Fruit fly (Drosophila melanogaster) whole organism, embryonic: ENCODE data around the gene CG31249.

ENCODE experiments used
- Adf1 ChIP-seq: fragments of 200-800 bp; sonication (Bioruptor generic); IDR thresholded peaks from 2 replicates; pipeline ENCODE4 v1.3.6; 2022; ENCODE audit warnings: missing biosample characterization, missing genetic modification characterization
- B-H2 ChIP-seq: fragments of 200-800 bp; sonication (Bioruptor generic); optimal IDR thresholded peaks from 2 replicates; lab custom pipeline; 2018; ENCODE audit warnings: missing biosample characterization, mild to moderate bottlenecking, missing genetic modification characterization
- Bteb2 ChIP-seq: fragments of 200-800 bp; sonication (Bioruptor generic); optimal IDR thresholded peaks from 2 replicates; lab custom pipeline; 2016; ENCODE audit warnings: missing biosample characterization, missing genetic modification characterization
- CG10321 ChIP-seq: fragments of 200-800 bp; sonication (Bioruptor generic); IDR thresholded peaks from 2 replicates; pipeline ENCODE4 v1.3.6; 2022; ENCODE audit warnings: missing biosample characterization, missing genetic modification characterization
- CG10543 ChIP-seq: fragments of 200-800 bp; sonication (Bioruptor generic); optimal IDR thresholded peaks from 3 replicates; lab custom pipeline; 2017; ENCODE audit warnings: missing biosample characterization, mild to moderate bottlenecking, missing genetic modification characterization, moderate library complexity
- CG12659 ChIP-seq: fragments of 200-800 bp; sonication (Bioruptor generic); optimal IDR thresholded peaks from 3 replicates; lab custom pipeline; 2017; ENCODE audit warnings: mild to moderate bottlenecking, missing biosample characterization, missing genetic modification reagents, missing genetic modification characterization
- CG12769 ChIP-seq: fragments of 200-800 bp; sonication (Bioruptor generic); optimal IDR thresholded peaks from 2 replicates; lab custom pipeline; 2019; ENCODE audit warnings: missing biosample characterization, mild to moderate bottlenecking, missing genetic modification characterization, moderate library complexity
- CG13624 ChIP-seq: fragments of 200-800 bp; sonication (Bioruptor generic); optimal IDR thresholded peaks from 2 replicates; lab custom pipeline; 2016; ENCODE audit warnings: missing biosample characterization, missing genetic modification characterization
- CG14860 ChIP-seq: fragments of 200-800 bp; sonication (Bioruptor generic); IDR thresholded peaks from 3 replicates; pipeline ENCODE4 v1.3.6; 2022; ENCODE audit warnings: missing biosample characterization, missing genetic modification characterization; ENCODE audit not compliant: partially characterized antibody
- CG15601 ChIP-seq: fragments of 200-800 bp; sonication (Bioruptor generic); optimal IDR thresholded peaks from 3 replicates; lab custom pipeline; 2019; ENCODE audit warnings: missing biosample characterization, mild to moderate bottlenecking, missing genetic modification characterization, moderate library complexity
- CG16779 ChIP-seq: fragments of 200-800 bp; sonication (Bioruptor generic); IDR thresholded peaks from 2 replicates; pipeline ENCODE4 v1.3.6; 2022; ENCODE audit warnings: missing biosample characterization, missing genetic modification characterization
- CG17361 ChIP-seq: fragments of 200-800 bp; sonication (Bioruptor generic); IDR thresholded peaks from 3 replicates; pipeline ENCODE4 v1.3.6; 2022; ENCODE audit warnings: missing biosample characterization, missing genetic modification characterization
- CG18476 ChIP-seq: fragments of 200-800 bp; sonication (Bioruptor generic); optimal IDR thresholded peaks from 2 replicates; lab custom pipeline; 2016; ENCODE audit warnings: missing biosample characterization, mild to moderate bottlenecking, missing genetic modification characterization
- CG31441 ChIP-seq: fragments of 200-800 bp; sonication (Bioruptor generic); IDR thresholded peaks from 2 replicates; pipeline ENCODE4 v1.3.6; 2022; ENCODE audit warnings: missing biosample characterization, missing genetic modification characterization
- CG32532 ChIP-seq: fragments of 200-800 bp; sonication (Bioruptor generic); IDR thresholded peaks from 2 replicates; pipeline ENCODE4 v1.3.6; 2022; ENCODE audit warnings: missing biosample characterization, missing genetic modification characterization
- CG32767 ChIP-seq: fragments of 200-800 bp; sonication (Bioruptor generic); IDR thresholded peaks from 2 replicates; pipeline ENCODE4 v1.3.6; 2022; ENCODE audit warnings: missing biosample characterization, missing genetic modification characterization
- CG3838 ChIP-seq: fragments of 200-800 bp; sonication (Bioruptor generic); optimal IDR thresholded peaks from 3 replicates; lab custom pipeline; 2016; ENCODE audit warnings: missing biosample characterization, missing genetic modification characterization
- CG8765 ChIP-seq: fragments of 200-800 bp; sonication (Bioruptor generic); IDR thresholded peaks from 2 replicates; pipeline ENCODE4 v1.3.6; 2022; ENCODE audit warnings: missing biosample characterization, missing genetic modification characterization
- CG8924 ChIP-seq: fragments of 200-800 bp; optimal IDR thresholded peaks from 3 replicates; lab custom pipeline; 2019; ENCODE audit warnings: missing biosample characterization, mild to moderate bottlenecking, missing genetic modification characterization, moderate library complexity
- CG8944 ChIP-seq: fragments of 200-800 bp; sonication (Bioruptor generic); optimal IDR thresholded peaks from 3 replicates; lab custom pipeline; 2016; ENCODE audit warnings: missing biosample characterization, missing genetic modification characterization
- CG9932 ChIP-seq: fragments of 200-800 bp; sonication (Bioruptor generic); IDR thresholded peaks from 2 replicates; pipeline ENCODE4 v1.3.6; 2022; ENCODE audit warnings: missing biosample characterization, missing genetic modification characterization
- D ChIP-seq, 2 experiments: fragments of 200-800 bp in 1 of 2; fragments of >200 bp in 1 of 2; sonication (Bioruptor generic) in 1 of 2; optimal IDR thresholded peaks; 2 replicates in 1 of 2; 3 replicates in 1 of 2; lab custom pipeline; 2017; ENCODE audit warnings: mild to moderate bottlenecking in 1 of 2, missing biosample characterization in 1 of 2, missing genetic modification characterization in 1 of 2, missing genetic modification reagents in 1 of 2
- Doc2 ChIP-seq: fragments of 200-800 bp; sonication (Bioruptor generic); IDR thresholded peaks from 2 replicates; pipeline ENCODE4 v1.3.6; 2022; ENCODE audit warnings: missing biosample characterization, missing genetic modification characterization
- E2f2 ChIP-seq: fragments of 200-800 bp; sonication (Bioruptor generic); IDR thresholded peaks from 2 replicates; pipeline ENCODE4 v1.3.6; 2022; ENCODE audit warnings: missing biosample characterization, missing genetic modification characterization
- Fer2 ChIP-seq: fragments of 200-800 bp; sonication (Bioruptor generic); optimal IDR thresholded peaks from 2 replicates; lab custom pipeline; 2018; ENCODE audit warnings: missing biosample characterization, mild to moderate bottlenecking, missing genetic modification characterization, moderate library complexity
- GATAe ChIP-seq: fragments of 200-800 bp; sonication (Bioruptor generic); conservative IDR thresholded peaks from 2 replicates; pipeline ENCODE4 v1.3.6; 2022; ENCODE audit warnings: missing biosample characterization, missing genetic modification characterization
- H2.0 ChIP-seq: fragments of 200-800 bp; sonication (Bioruptor generic); IDR thresholded peaks from 2 replicates; pipeline ENCODE4 v1.3.6; 2022; ENCODE audit warnings: missing biosample characterization, missing genetic modification characterization
- Hey ChIP-seq: fragments of 200-800 bp; sonication (Bioruptor generic); optimal IDR thresholded peaks from 3 replicates; lab custom pipeline; 2018; ENCODE audit warnings: missing biosample characterization, mild to moderate bottlenecking, missing genetic modification characterization
- HmgZ ChIP-seq: fragments of 200-800 bp; sonication (Bioruptor generic); optimal IDR thresholded peaks from 2 replicates; lab custom pipeline; 2018; ENCODE audit warnings: missing biosample characterization, mild to moderate bottlenecking, missing genetic modification characterization
- Pdp1 ChIP-seq, 2 experiments: fragments of 200-800 bp; sonication (Bioruptor generic); optimal IDR thresholded peaks; 3 replicates each; lab custom pipeline; 2016; ENCODE audit warnings: missing biosample characterization in 2 of 2, missing genetic modification characterization in 2 of 2, mild to moderate bottlenecking in 1 of 2, moderate library complexity in 1 of 2
- Ptx1 ChIP-seq: fragments of 200-800 bp; sonication (Bioruptor generic); IDR thresholded peaks from 2 replicates; pipeline ENCODE4 v1.3.6; 2022; ENCODE audit warnings: missing biosample characterization, missing genetic modification characterization
- Scr ChIP-seq: fragments of 200-800 bp; sonication (Bioruptor generic); IDR thresholded peaks from 2 replicates; pipeline ENCODE4 v1.3.6; 2022; ENCODE audit warnings: missing biosample characterization, missing genetic modification characterization; ENCODE audit not compliant: partially characterized antibody
- Tbp ChIP-seq: fragments of >200 bp; optimal IDR thresholded peaks from 2 replicates; lab custom pipeline; 2018; ENCODE audit warnings: missing biosample characterization, missing genetic modification characterization
- caup ChIP-seq: fragments of 200-800 bp; sonication (Bioruptor generic); optimal IDR thresholded peaks from 3 replicates; lab custom pipeline; 2017; ENCODE audit warnings: missing biosample characterization, mild to moderate bottlenecking, missing genetic modification characterization, moderate library complexity; ENCODE audit not compliant: severe bottlenecking
- crc ChIP-seq: fragments of 200-800 bp; sonication (Bioruptor generic); optimal IDR thresholded peaks from 2 replicates; lab custom pipeline; 2016; ENCODE audit warnings: missing biosample characterization, missing genetic modification characterization
- dmrt99B ChIP-seq: fragments of 200-800 bp; sonication (Bioruptor generic); optimal IDR thresholded peaks from 2 replicates; lab custom pipeline; 2018; ENCODE audit warnings: missing biosample characterization, mild to moderate bottlenecking, missing genetic modification characterization, moderate library complexity
- ewg ChIP-seq: fragments of 200-800 bp; sonication (Bioruptor generic); optimal IDR thresholded peaks from 3 replicates; lab custom pipeline; 2017; ENCODE audit warnings: mild to moderate bottlenecking, missing biosample characterization, missing genetic modification reagents, missing genetic modification characterization
- fu2 ChIP-seq: fragments of 200-800 bp; sonication (Bioruptor generic); optimal IDR thresholded peaks from 2 replicates; lab custom pipeline; 2016; ENCODE audit warnings: missing biosample characterization, missing genetic modification characterization
- grau ChIP-seq: fragments of 200-800 bp; optimal IDR thresholded peaks from 3 replicates; lab custom pipeline; 2019; ENCODE audit warnings: missing biosample characterization, mild to moderate bottlenecking, missing genetic modification characterization, moderate library complexity
- gro ChIP-seq: fragments of 200-800 bp; sonication (Bioruptor generic); optimal IDR thresholded peaks from 2 replicates; lab custom pipeline; 2016; ENCODE audit warnings: missing biosample characterization, missing genetic modification characterization
- lola ChIP-seq, 3 experiments: fragments of >200 bp in 2 of 3; fragments of 200-800 bp in 1 of 3; sonication (Bioruptor generic) in 1 of 3; optimal IDR thresholded peaks; 2 replicates each; lab custom pipeline; 2017 to 2019; ENCODE audit warnings: missing biosample characterization in 3 of 3, missing genetic modification characterization in 3 of 3, mild to moderate bottlenecking in 1 of 3, moderate library complexity in 1 of 3
- maf-S ChIP-seq: fragments of 200-800 bp; sonication (Bioruptor generic); optimal IDR thresholded peaks from 2 replicates; lab custom pipeline; 2016; ENCODE audit warnings: missing biosample characterization, missing genetic modification characterization
- odd ChIP-seq: fragments of 200-800 bp; sonication (Bioruptor generic); optimal IDR thresholded peaks from 2 replicates; lab custom pipeline; 2017; ENCODE audit warnings: missing biosample characterization, mild to moderate bottlenecking, missing genetic modification characterization
- pb ChIP-seq: fragments of 200-800 bp; sonication (Bioruptor generic); optimal IDR thresholded peaks from 3 replicates; lab custom pipeline; 2016; ENCODE audit warnings: missing biosample characterization, missing genetic modification characterization
- peb ChIP-seq: fragments of 200-800 bp; sonication (Bioruptor generic); IDR thresholded peaks from 2 replicates; pipeline ENCODE4 v1.3.6; 2022; ENCODE audit warnings: missing biosample characterization, missing genetic modification characterization
- pfk ChIP-seq: fragments of 200-800 bp; sonication (Bioruptor generic); optimal IDR thresholded peaks from 2 replicates; lab custom pipeline; 2018; ENCODE audit warnings: missing biosample characterization, mild to moderate bottlenecking, missing genetic modification characterization, moderate library complexity
- psq ChIP-seq: fragments of 200-800 bp; sonication (Bioruptor generic); optimal IDR thresholded peaks from 2 replicates; lab custom pipeline; 2017; ENCODE audit warnings: missing biosample characterization, missing genetic modification characterization
- run ChIP-seq: fragments of 200-800 bp; sonication (Bioruptor generic); optimal IDR thresholded peaks from 3 replicates; lab custom pipeline; 2018; ENCODE audit warnings: missing biosample characterization, mild to moderate bottlenecking, missing genetic modification characterization
- schlank ChIP-seq: fragments of 200-800 bp; sonication (Bioruptor generic); optimal IDR thresholded peaks from 2 replicates; lab custom pipeline; 2018; ENCODE audit warnings: missing biosample characterization, mild to moderate bottlenecking, missing genetic modification characterization
- sug ChIP-seq: fragments of 200-800 bp; optimal IDR thresholded peaks from 2 replicates; lab custom pipeline; 2019; ENCODE audit warnings: missing biosample characterization, mild to moderate bottlenecking, missing genetic modification characterization, moderate library complexity
- tup ChIP-seq: fragments of 200-800 bp; sonication (Bioruptor generic); optimal IDR thresholded peaks from 2 replicates; lab custom pipeline; 2016; ENCODE audit warnings: missing biosample characterization, mild to moderate bottlenecking, missing genetic modification characterization, moderate library complexity

The CG31249 gene

DNA sequence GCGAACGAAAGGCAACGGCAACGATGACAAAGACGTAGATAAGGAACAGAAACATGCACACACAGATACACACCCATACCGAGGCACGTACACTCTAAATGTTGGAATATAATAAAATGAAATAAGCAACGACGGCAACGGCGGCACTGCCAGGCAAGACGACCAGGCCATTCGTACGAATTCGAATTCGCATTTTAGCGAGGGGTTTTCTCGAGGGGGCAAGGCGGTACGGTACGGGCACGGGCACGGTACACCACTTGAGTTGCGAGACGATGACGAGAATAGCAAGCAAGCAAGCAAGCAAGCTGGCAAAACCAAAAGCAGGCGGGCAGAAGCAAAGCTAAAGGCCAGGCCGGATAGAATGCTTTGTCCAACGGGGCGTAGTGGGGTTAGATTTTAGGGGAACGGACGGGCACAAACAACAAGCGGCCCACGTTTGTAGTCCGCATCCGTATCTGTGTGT, 14.3 kb upstream of the CG31249 start (continued):
- TF ChIP-seq CG10321 (GFP tag; lab: Robert Waterston, UW) (no peak), GATAe (GFP tag; lab: Robert Waterston, UW) (no peak; the same call in 1 of the 2 replicates), Bteb2 (GFP tag; lab: Kevin White, UChicago) (no peak), run (no peak), Fer2 (tag; lab: Kevin White, UChicago) (no peak), dmrt99B (tag; lab: Kevin White, UChicago) (no peak), H2.0 (GFP tag; lab: Robert Waterston, UW) (no peak), ewg (GFP tag; lab: Kevin White, UChicago) (no peak), CG17361 (GFP tag; lab: Robert Waterston, UW) (no peak), CG31441 (GFP tag; lab: Robert Waterston, UW) (no peak), Tbp (GFP tag; lab: Kevin White, UChicago) (no peak), CG10543 (peak; percentile 81), psq (peak; percentile 33), CG12659 (GFP tag; lab: Kevin White, UChicago) (no peak), fu2 (GFP tag; lab: Kevin White, UChicago) (no peak), maf-S (GFP tag; lab: Kevin White, UChicago) (no peak), CG18476 (GFP tag; lab: Kevin White, UChicago) (no peak), Adf1 (GFP tag; lab: Robert Waterston, UW) (peak; percentile 66), tup (GFP tag; lab: Kevin White, UChicago) (no peak), CG8765 (GFP tag; lab: Robert Waterston, UW) (no peak), CG8924 (tag; lab: Kevin White, UChicago) (no peak), CG8944 (GFP tag; lab: Kevin White, UChicago) (no peak), odd (GFP tag; lab: Kevin White, UChicago) (no peak), pb (GFP tag; lab: Kevin White, UChicago) (no peak), Hey (tag; lab: Kevin White, UChicago) (peak; percentile 84), crc (GFP tag; lab: Kevin White, UChicago) (no peak), CG16779 (GFP tag; lab: Robert Waterston, UW) (no peak), CG14860 (GFP tag; lab: Robert Waterston, UW) (no peak), grau (tag; lab: Kevin White, UChicago) (peak; percentile 13), D (optimal IDR thresholded peaks at IDR 0.05; lab: Kevin White, UChicago) (no peak), D (GFP tag; optimal IDR thresholded peaks at IDR 0.05; lab: Kevin White, UChicago) (no peak), CG32532 (GFP tag; lab: Robert Waterston, UW) (no peak), B-H2 (GFP tag; lab: Kevin White, UChicago) (peak; percentile 25), Doc2 (GFP tag; lab: Robert Waterston, UW) (no peak), CG32767 (no peak), CG15601 (tag; lab: Kevin White, UChicago) (no peak), pfk (GFP tag; lab: Kevin White, UChicago) (peak; percentile 58), caup (GFP tag; lab: Kevin White, UChicago) (no peak), CG12769 (tag; lab: Kevin White, UChicago) (peak; percentile 37), Ptx1 (GFP tag; lab: Robert Waterston, UW) (no peak), CG3838 (GFP tag; lab: Kevin White, UChicago) (no peak), CG13624 (GFP tag; lab: Kevin White, UChicago) (no peak), schlank (no peak), HmgZ (tag; lab: Kevin White, UChicago) (peak; percentile 35), Pdp1 (GFP tag; optimal IDR thresholded peaks at IDR 0.05; lab: Kevin White, UChicago) (peak in 1 of 2 experiments; percentile 40), sug (tag; lab: Kevin White, UChicago) (peak; percentile 7), peb (GFP tag; lab: Robert Waterston, UW) (no peak), E2f2 (no peak), lola (GFP tag; optimal IDR thresholded peaks at IDR 0.05; lab: Kevin White, UChicago) (no peak), CG9932 (GFP tag; lab: Robert Waterston, UW) (peak; percentile 29), gro (peak; percentile 47), Scr (GFP tag; lab: Robert Waterston, UW) (peak; percentile 35; the same call in 1 of the 2 replicates)
